Fruit fly (Drosophila melanogaster) whole organism, embryonic: Measurements from ENCODE around the gene CG4025.
A peak's percentile ranks its signal among the peaks of the same experiment; 100 is the strongest.

ENCODE experiments used
- Ada2b ChIP-seq: fragments of 200-800 bp; sonication (Bioruptor generic); IDR thresholded peaks from 2 replicates; pipeline ENCODE4 v1.3.6; 2022; ENCODE audit warnings: missing biosample characterization, missing genetic modification characterization
- Atf6 ChIP-seq: fragments of 200-800 bp; sonication (Bioruptor generic); IDR thresholded peaks from 2 replicates; pipeline ENCODE4 v1.3.6; 2022; ENCODE audit warnings: missing biosample characterization, missing genetic modification characterization
- CG10147 ChIP-seq: fragments of 200-800 bp; sonication (Bioruptor generic); optimal IDR thresholded peaks from 2 replicates; lab custom pipeline; 2019; ENCODE audit warnings: missing biosample characterization, mild to moderate bottlenecking, missing genetic modification characterization, moderate library complexity
- CG10366 ChIP-seq: fragments of 200-800 bp; sonication (Bioruptor generic); IDR thresholded peaks from 2 replicates; pipeline ENCODE4 v1.3.6; 2022; ENCODE audit warnings: missing biosample characterization, missing genetic modification characterization
- CG11085 ChIP-seq: fragments of 200-800 bp; sonication (Bioruptor generic); IDR thresholded peaks from 2 replicates; pipeline ENCODE4 v1.3.6; 2022; ENCODE audit warnings: missing biosample characterization, missing genetic modification characterization
- CG12942 ChIP-seq: fragments of 200-800 bp; sonication (Bioruptor generic); optimal IDR thresholded peaks from 3 replicates; lab custom pipeline; 2016; ENCODE audit warnings: missing biosample characterization, missing genetic modification characterization
- CG14014 ChIP-seq: fragments of 200-800 bp; sonication (Bioruptor generic); IDR thresholded peaks from 2 replicates; pipeline ENCODE4 v1.3.6; 2022; ENCODE audit warnings: missing biosample characterization, missing genetic modification characterization
- CG1529 ChIP-seq: fragments of 200-800 bp; sonication (Bioruptor generic); optimal IDR thresholded peaks from 3 replicates; lab custom pipeline; 2018; ENCODE audit warnings: missing biosample characterization, missing genetic modification characterization
- CG1832 ChIP-seq: fragments of 200-800 bp; sonication (Bioruptor generic); optimal IDR thresholded peaks from 2 replicates; lab custom pipeline; 2017; ENCODE audit warnings: missing biosample characterization, mild to moderate bottlenecking, missing genetic modification characterization, inconsistent platforms
- CG2202 ChIP-seq: fragments of 200-800 bp; sonication (Bioruptor generic); optimal IDR thresholded peaks from 2 replicates; lab custom pipeline; 2018; ENCODE audit warnings: missing biosample characterization, mild to moderate bottlenecking, missing genetic modification characterization
- CG2678 ChIP-seq: fragments of 200-800 bp; sonication (Bioruptor generic); optimal IDR thresholded peaks from 3 replicates; lab custom pipeline; 2019; ENCODE audit warnings: missing biosample characterization, mild to moderate bottlenecking, missing genetic modification characterization, moderate library complexity
- CG2889 ChIP-seq: fragments of 200-800 bp; sonication (Bioruptor generic); IDR thresholded peaks from 3 replicates; pipeline ENCODE4 v1.3.6; 2022; ENCODE audit warnings: missing biosample characterization, missing genetic modification characterization
- CG42726 ChIP-seq: fragments of 200-800 bp; sonication (Bioruptor generic); IDR thresholded peaks from 2 replicates; pipeline ENCODE4 v1.3.6; 2022; ENCODE audit warnings: missing biosample characterization, missing genetic modification characterization; ENCODE audit not compliant: partially characterized antibody
- CG6272 ChIP-seq: fragments of 200-800 bp; sonication (Bioruptor generic); IDR thresholded peaks from 2 replicates; pipeline ENCODE4 v1.3.6; 2022; ENCODE audit warnings: missing biosample characterization, missing genetic modification characterization
- CG6854 ChIP-seq: fragments of 200-800 bp; sonication (Bioruptor generic); optimal IDR thresholded peaks from 3 replicates; lab custom pipeline; 2017; ENCODE audit warnings: missing biosample characterization, mild to moderate bottlenecking, missing genetic modification characterization
- CG9817 ChIP-seq: fragments of 200-800 bp; sonication (Bioruptor generic); optimal IDR thresholded peaks from 2 replicates; lab custom pipeline; 2018; ENCODE audit warnings: missing biosample characterization, mild to moderate bottlenecking, missing genetic modification characterization, moderate library complexity
- CG9876 ChIP-seq: fragments of 200-800 bp; sonication (Bioruptor generic); optimal IDR thresholded peaks from 2 replicates; lab custom pipeline; 2016; ENCODE audit warnings: missing biosample characterization, missing genetic modification characterization
- CG9932 ChIP-seq: fragments of 200-800 bp; sonication (Bioruptor generic); IDR thresholded peaks from 2 replicates; pipeline ENCODE4 v1.3.6; 2022; ENCODE audit warnings: missing biosample characterization, missing genetic modification characterization
- Chrac-16 ChIP-seq: fragments of 200-800 bp; sonication (Bioruptor generic); optimal IDR thresholded peaks from 3 replicates; lab custom pipeline; 2016; ENCODE audit warnings: missing biosample characterization, missing genetic modification characterization
- CkIIα-i1 ChIP-seq: fragments of 200-800 bp; sonication (Bioruptor generic); IDR thresholded peaks from 2 replicates; pipeline ENCODE4 v1.3.6; 2022; ENCODE audit warnings: missing biosample characterization, missing genetic modification characterization
- D19A ChIP-seq: fragments of 200-800 bp; optimal IDR thresholded peaks from 3 replicates; lab custom pipeline; 2019; ENCODE audit warnings: missing biosample characterization, mild to moderate bottlenecking, missing genetic modification characterization, moderate library complexity
- Dbx ChIP-seq: fragments of 200-800 bp; sonication (Bioruptor generic); IDR thresholded peaks from 3 replicates; pipeline ENCODE4 v1.3.6; 2022; ENCODE audit warnings: missing biosample characterization, missing genetic modification characterization
- ERR ChIP-seq: fragments of 200-800 bp; sonication (Bioruptor generic); optimal IDR thresholded peaks from 2 replicates; lab custom pipeline; 2016; ENCODE audit warnings: missing biosample characterization, missing genetic modification characterization
- Fer3 ChIP-seq: fragments of 200-800 bp; sonication (Bioruptor generic); optimal IDR thresholded peaks from 2 replicates; lab custom pipeline; 2018; ENCODE audit warnings: missing biosample characterization, mild to moderate bottlenecking, missing genetic modification characterization, moderate library complexity
- Hsf ChIP-seq: fragments of 200-800 bp; sonication (Bioruptor generic); optimal IDR thresholded peaks from 3 replicates; lab custom pipeline; 2016; ENCODE audit warnings: missing biosample characterization, missing genetic modification characterization
- Kr ChIP-seq: fragments of 200-800 bp; sonication (Bioruptor generic); optimal IDR thresholded peaks from 2 replicates; lab custom pipeline; 2017; ENCODE audit warnings: missing biosample characterization, mild to moderate bottlenecking, missing genetic modification characterization
- MESR4 ChIP-seq: fragments of 200-800 bp; sonication (Bioruptor generic); optimal IDR thresholded peaks from 2 replicates; lab custom pipeline; 2018; ENCODE audit warnings: missing biosample characterization, mild to moderate bottlenecking, missing genetic modification characterization, moderate library complexity
- Neu2 ChIP-seq: fragments of 200-800 bp; sonication (Bioruptor generic); optimal IDR thresholded peaks from 3 replicates; lab custom pipeline; 2016; ENCODE audit warnings: missing biosample characterization, missing genetic modification characterization, borderline replicate concordance
- Rx ChIP-seq: fragments of 200-800 bp; sonication (Bioruptor generic); IDR thresholded peaks from 2 replicates; pipeline ENCODE4 v1.3.6; 2022; ENCODE audit warnings: missing biosample characterization, missing genetic modification characterization
- ara ChIP-seq: fragments of 200-800 bp; sonication (Bioruptor generic); IDR thresholded peaks from 2 replicates; pipeline ENCODE4 v1.3.6; 2022; ENCODE audit warnings: missing biosample characterization, missing genetic modification characterization
- btn ChIP-seq: fragments of 200-800 bp; sonication (Bioruptor generic); optimal IDR thresholded peaks from 2 replicates; lab custom pipeline; 2016; ENCODE audit warnings: missing biosample characterization, missing genetic modification characterization
- dati ChIP-seq: fragments of 200-800 bp; sonication (Bioruptor generic); IDR thresholded peaks from 2 replicates; pipeline ENCODE4 v1.3.6; 2022; ENCODE audit warnings: missing biosample characterization, missing genetic modification characterization
- ewg ChIP-seq: fragments of 200-800 bp; sonication (Bioruptor generic); optimal IDR thresholded peaks from 3 replicates; lab custom pipeline; 2017; ENCODE audit warnings: mild to moderate bottlenecking, missing biosample characterization, missing genetic modification reagents, missing genetic modification characterization
- fru ChIP-seq: fragments of >200 bp; optimal IDR thresholded peaks from 2 replicates; lab custom pipeline; 2017
- gsb ChIP-seq: fragments of 200-800 bp; sonication (Bioruptor generic); IDR thresholded peaks from 2 replicates; pipeline ENCODE4 v1.3.6; 2022; ENCODE audit warnings: missing biosample characterization, missing genetic modification characterization
- gt ChIP-seq: fragments of 200-800 bp; sonication (Bioruptor generic); IDR thresholded peaks from 2 replicates; pipeline ENCODE4 v1.3.6; 2022; ENCODE audit warnings: missing biosample characterization, missing genetic modification characterization
- hb ChIP-seq: fragments of 200-800 bp; sonication (Bioruptor generic); IDR thresholded peaks from 3 replicates; pipeline ENCODE4 v1.3.6; 2022; ENCODE audit warnings: missing biosample characterization, missing genetic modification characterization; ENCODE audit not compliant: partially characterized antibody
- hth ChIP-seq: fragments of >200 bp; optimal IDR thresholded peaks from 2 replicates; lab custom pipeline; 2017; ENCODE audit warnings: inconsistent platforms
- lov ChIP-seq, 2 experiments: fragments of 200-800 bp in 1 of 2; fragments of >200 bp in 1 of 2; sonication (Bioruptor generic) in 1 of 2; IDR thresholded peaks in 1 of 2; optimal IDR thresholded peaks in 1 of 2; 2 replicates in 1 of 2; 3 replicates in 1 of 2; pipeline versions ENCODE4 v1.3.6 to Lab custom; 2017 to 2022; ENCODE audit warnings: missing biosample characterization in 1 of 2, missing genetic modification characterization in 1 of 2
- pan ChIP-seq, 4 experiments: fragments of >200 bp in 3 of 4; fragments of 200-800 bp in 1 of 4; sonication (Bioruptor generic) in 1 of 4; optimal IDR thresholded peaks in 3 of 4; IDR thresholded peaks in 1 of 4; 2 replicates each; pipeline versions ENCODE4 v1.3.6 to Lab custom; 2017 to 2022; ENCODE audit warnings: missing biosample characterization in 2 of 4, missing genetic modification characterization in 2 of 4, mixed read lengths in 1 of 4
- pzg ChIP-seq: fragments of 200-800 bp; sonication (Bioruptor generic); optimal IDR thresholded peaks from 3 replicates; lab custom pipeline; 2018; ENCODE audit warnings: missing biosample characterization, mild to moderate bottlenecking, missing genetic modification characterization, moderate library complexity
- repo ChIP-seq: fragments of 200-800 bp; sonication (Bioruptor generic); optimal IDR thresholded peaks from 2 replicates; lab custom pipeline; 2016; ENCODE audit warnings: missing biosample characterization, missing genetic modification characterization
- schlank ChIP-seq: fragments of 200-800 bp; sonication (Bioruptor generic); optimal IDR thresholded peaks from 2 replicates; lab custom pipeline; 2018; ENCODE audit warnings: missing biosample characterization, mild to moderate bottlenecking, missing genetic modification characterization
- sens ChIP-seq: fragments of 200-800 bp; sonication (Bioruptor generic); peaks from one replicate; lab custom pipeline; 2016; ENCODE audit warnings: missing biosample characterization, missing genetic modification characterization
- sens-2 ChIP-seq: fragments of 200-800 bp; sonication (Bioruptor generic); IDR thresholded peaks from 2 replicates; pipeline ENCODE4 v1.3.6; 2022; ENCODE audit warnings: missing biosample characterization, missing genetic modification characterization
- toy ChIP-seq: fragments of 200-800 bp; sonication (Bioruptor generic); IDR thresholded peaks from 2 replicates; pipeline ENCODE4 v1.3.6; 2022; ENCODE audit warnings: missing biosample characterization, missing genetic modification characterization
- ttk ChIP-seq: fragments of 200-800 bp; sonication (Bioruptor generic); IDR thresholded peaks from 2 replicates; pipeline ENCODE4 v2.1.2; 2022; ENCODE audit warnings: missing biosample characterization, missing genetic modification characterization
- wek ChIP-seq: fragments of 200-800 bp; sonication (Bioruptor generic); optimal IDR thresholded peaks from 3 replicates; lab custom pipeline; 2018; ENCODE audit warnings: missing biosample characterization, mild to moderate bottlenecking, missing genetic modification characterization, moderate library complexity
- wor ChIP-seq: fragments of 200-800 bp; sonication (Bioruptor generic); IDR thresholded peaks from 2 replicates; pipeline ENCODE4 v1.3.6; 2022; ENCODE audit warnings: missing biosample characterization, missing genetic modification characterization
- zf30C ChIP-seq: fragments of 200-800 bp; sonication (Bioruptor generic); optimal IDR thresholded peaks from 3 replicates; lab custom pipeline; 2018; ENCODE audit warnings: missing biosample characterization, mild to moderate bottlenecking, missing genetic modification characterization

CG4025 gene

dm6 chrX:2041312-2041918, 35.4 kb upstream of the CG4025 start, which contains the start of gene CG4313 (continued):
- TF ChIP-seq CkIIα-i1 (GFP tag; lab: Robert Waterston, UW) (no peak), CG11085 (GFP tag; lab: Robert Waterston, UW) (peak; percentile 67), ttk (peak; percentile 62), lov (optimal IDR thresholded peaks at IDR 0.05; lab: Kevin White, UChicago) (no peak), lov (GFP tag; IDR thresholded peaks at IDR 0.05; lab: Robert Waterston, UW) (0 out of 3 replicates have a peak, but pooled peaks have one; percentile 41), ewg (peak; percentile 68), Fer3 (tag; lab: Kevin White, UChicago) (peak; percentile 72), hb (GFP tag; lab: Robert Waterston, UW) (peak; percentile 85), CG6272 (GFP tag; lab: Robert Waterston, UW) (peak; percentile 76), pan (optimal IDR thresholded peaks at IDR 0.05; lab: Kevin White, UChicago) (no peak), pan (GFP tag; optimal IDR thresholded peaks at IDR 0.05 in 1 of 2, IDR thresholded peaks at IDR 0.05 in 1 of 2) (peak in 1 of 2 experiments; percentile 74), ERR (GFP tag; lab: Kevin White, UChicago) (peak; percentile 53), Chrac-16 (GFP tag; lab: Kevin White, UChicago) (peak; percentile 63), gsb (GFP tag; lab: Robert Waterston, UW) (peak; percentile 37; the same call in 1 of the 2 replicates), CG10147 (GFP tag; lab: Kevin White, UChicago) (peak; percentile 70), ara (GFP tag; lab: Robert Waterston, UW) (peak; percentile 50; the same call in 1 of the 2 replicates), D19A (tag; lab: Kevin White, UChicago) (peak; percentile 46), Kr (no peak), gt (GFP tag; lab: Robert Waterston, UW) (0 out of 2 replicates have a peak, but pooled peaks have one; percentile 54), CG9932 (peak; percentile 87), pzg (GFP tag; lab: Kevin White, UChicago) (peak; percentile 42), zf30C (GFP tag; lab: Kevin White, UChicago) (no peak), Dbx (GFP tag; lab: Robert Waterston, UW) (peak; percentile 82), Atf6 (GFP tag; lab: Robert Waterston, UW) (peak; percentile 55; the same call in 1 of the 2 replicates), sens (peak; percentile 97), schlank (tag; lab: Kevin White, UChicago) (peak; percentile 22), CG9876 (GFP tag; lab: Kevin White, UChicago) (peak; percentile 33), Hsf (GFP tag; lab: Kevin White, UChicago) (peak; percentile 69), CG2889 (GFP tag; lab: Robert Waterston, UW) (0 out of 3 replicates have a peak, but pooled peaks have one; percentile 44), CG14014 (peak; percentile 76), CG9817 (peak; percentile 80), CG1832 (GFP tag; lab: Kevin White, UChicago) (no peak), CG6854 (GFP tag; lab: Kevin White, UChicago) (no peak), CG12942 (GFP tag; lab: Kevin White, UChicago) (peak; percentile 46), CG10366 (GFP tag; lab: Robert Waterston, UW) (peak; percentile 45; the same call in 1 of the 2 replicates), toy (GFP tag; lab: Robert Waterston, UW) (no peak), fru (lab: Kevin White, UChicago) (no peak), CG42726 (GFP tag; lab: Robert Waterston, UW) (peak; percentile 35; the same call in 1 of the 2 replicates), btn (no peak), Ada2b (GFP tag; lab: Robert Waterston, UW) (peak; percentile 51), Rx (GFP tag; lab: Robert Waterston, UW) (peak; percentile 29; the same call in 1 of the 2 replicates), hth (no peak), CG1529 (GFP tag; lab: Kevin White, UChicago) (no peak), CG2678 (tag; lab: Kevin White, UChicago) (peak; percentile 78), repo (GFP tag; lab: Kevin White, UChicago) (peak; percentile 52), MESR4 (GFP tag; lab: Kevin White, UChicago) (no peak), sens-2 (GFP tag; lab: Robert Waterston, UW) (no peak), CG2202 (no peak), dati (no peak), wor (GFP tag; lab: Robert Waterston, UW) (peak; percentile 11; the same call in 1 of the 2 replicates), wek (GFP tag; lab: Kevin White, UChicago) (peak; percentile 9), Neu2 (GFP tag; lab: Kevin White, UChicago) (no peak)
